Fruit fly (Drosophila melanogaster) whole organism, embryonic: ENCODE results near the gene tst.

Experiments
- Asciz ChIP-seq: fragments of 200-800 bp; sonication (Bioruptor generic); optimal IDR thresholded peaks from 2 replicates; lab custom pipeline; 2017; ENCODE audit warnings: missing biosample characterization, mild to moderate bottlenecking, missing genetic modification characterization, missing genetic modification reagents
- C15 ChIP-seq: fragments of 200-800 bp; sonication (Bioruptor generic); IDR thresholded peaks from 3 replicates; pipeline ENCODE4 v1.3.6; 2022; ENCODE audit warnings: missing biosample characterization, missing genetic modification characterization
- CG10321 ChIP-seq: fragments of 200-800 bp; sonication (Bioruptor generic); IDR thresholded peaks from 2 replicates; pipeline ENCODE4 v1.3.6; 2022; ENCODE audit warnings: missing biosample characterization, missing genetic modification characterization
- CG11093 ChIP-seq: fragments of 200-800 bp; sonication (Bioruptor generic); IDR thresholded peaks from 3 replicates; pipeline ENCODE4 v1.3.6; 2022; ENCODE audit warnings: missing biosample characterization, missing genetic modification characterization
- CG11560 ChIP-seq: fragments of 200-800 bp; sonication (Bioruptor generic); IDR thresholded peaks from 3 replicates; pipeline ENCODE4 v1.3.6; 2022; ENCODE audit warnings: missing biosample characterization, missing genetic modification characterization
- CG11695 ChIP-seq: fragments of 200-800 bp; sonication (Bioruptor generic); IDR thresholded peaks from 3 replicates; pipeline ENCODE4 v1.3.6; 2022; ENCODE audit warnings: missing biosample characterization, missing genetic modification characterization
- CG11723 ChIP-seq: fragments of 200-800 bp; sonication (Bioruptor generic); optimal IDR thresholded peaks from 2 replicates; lab custom pipeline; 2017; ENCODE audit warnings: missing biosample characterization, mild to moderate bottlenecking, missing genetic modification characterization
- CG12744 ChIP-seq: fragments of 200-800 bp; sonication (Bioruptor generic); optimal IDR thresholded peaks from 2 replicates; lab custom pipeline; 2016; ENCODE audit warnings: missing biosample characterization, missing genetic modification characterization
- CG15601 ChIP-seq: fragments of 200-800 bp; sonication (Bioruptor generic); optimal IDR thresholded peaks from 3 replicates; lab custom pipeline; 2019; ENCODE audit warnings: missing biosample characterization, mild to moderate bottlenecking, missing genetic modification characterization, moderate library complexity
- CG1602 ChIP-seq: fragments of 200-800 bp; sonication (Bioruptor generic); optimal IDR thresholded peaks from 3 replicates; lab custom pipeline; 2016; ENCODE audit warnings: missing biosample characterization, missing genetic modification characterization
- CG17385 ChIP-seq: fragments of 200-800 bp; sonication (Bioruptor generic); optimal IDR thresholded peaks from 3 replicates; lab custom pipeline; 2018; ENCODE audit warnings: missing biosample characterization, mild to moderate bottlenecking, missing genetic modification characterization
- CG2678 ChIP-seq: fragments of 200-800 bp; sonication (Bioruptor generic); optimal IDR thresholded peaks from 3 replicates; lab custom pipeline; 2019; ENCODE audit warnings: missing biosample characterization, mild to moderate bottlenecking, missing genetic modification characterization, moderate library complexity
- CG31441 ChIP-seq: fragments of 200-800 bp; sonication (Bioruptor generic); IDR thresholded peaks from 2 replicates; pipeline ENCODE4 v1.3.6; 2022; ENCODE audit warnings: missing biosample characterization, missing genetic modification characterization
- CG32532 ChIP-seq: fragments of 200-800 bp; sonication (Bioruptor generic); IDR thresholded peaks from 2 replicates; pipeline ENCODE4 v1.3.6; 2022; ENCODE audit warnings: missing biosample characterization, missing genetic modification characterization
- CG3407 ChIP-seq: fragments of 200-800 bp; sonication (Bioruptor generic); optimal IDR thresholded peaks from 2 replicates; lab custom pipeline; 2018; ENCODE audit warnings: missing biosample characterization, mild to moderate bottlenecking, missing genetic modification characterization
- CG34422 ChIP-seq: fragments of 200-800 bp; sonication (Bioruptor generic); IDR thresholded peaks from 3 replicates; pipeline ENCODE4 v1.3.6; 2022; ENCODE audit warnings: missing biosample characterization, missing genetic modification characterization
- CG4282 ChIP-seq: fragments of 200-800 bp; sonication (Bioruptor generic); optimal IDR thresholded peaks from 2 replicates; lab custom pipeline; 2016; ENCODE audit warnings: missing biosample characterization, missing genetic modification characterization
- CG4404 ChIP-seq: fragments of 200-800 bp; sonication (Bioruptor generic); IDR thresholded peaks from 2 replicates; pipeline ENCODE4 v1.3.6; 2022; ENCODE audit warnings: missing biosample characterization, missing genetic modification characterization
- CG6791 ChIP-seq: fragments of 200-800 bp; sonication (Bioruptor generic); IDR thresholded peaks from 3 replicates; pipeline ENCODE4 v1.3.6; 2022; ENCODE audit warnings: missing biosample characterization, missing genetic modification characterization; ENCODE audit not compliant: partially characterized antibody
- CG7745 ChIP-seq: fragments of 200-800 bp; sonication (Bioruptor generic); optimal IDR thresholded peaks from 2 replicates; lab custom pipeline; 2018; ENCODE audit warnings: missing biosample characterization, mild to moderate bottlenecking, missing genetic modification characterization, moderate library complexity
- CG7839 ChIP-seq: fragments of 200-800 bp; sonication (Bioruptor generic); optimal IDR thresholded peaks from 3 replicates; lab custom pipeline; 2018; ENCODE audit warnings: missing biosample characterization, mild to moderate bottlenecking, missing genetic modification characterization, moderate library complexity
- CG7963 ChIP-seq: fragments of 200-800 bp; sonication (Bioruptor generic); IDR thresholded peaks from 3 replicates; pipeline ENCODE4 v1.3.6; 2022; ENCODE audit warnings: missing biosample characterization, missing genetic modification characterization; ENCODE audit not compliant: partially characterized antibody
- CG9609 ChIP-seq: fragments of 200-800 bp; sonication (Bioruptor generic); optimal IDR thresholded peaks from 3 replicates; lab custom pipeline; 2016; ENCODE audit warnings: missing biosample characterization, missing genetic modification characterization
- CHES-1-like ChIP-seq: fragments of 200-800 bp; sonication (Bioruptor generic); optimal IDR thresholded peaks from 2 replicates; lab custom pipeline; 2016; ENCODE audit warnings: missing biosample characterization, missing genetic modification characterization
- Dek ChIP-seq: fragments of 200-800 bp; sonication (Bioruptor generic); optimal IDR thresholded peaks from 3 replicates; lab custom pipeline; 2019; ENCODE audit warnings: missing biosample characterization, mild to moderate bottlenecking, missing genetic modification characterization, moderate library complexity
- E2f1 ChIP-seq: fragments of 200-800 bp; sonication (Bioruptor generic); IDR thresholded peaks from 2 replicates; pipeline ENCODE4 v1.3.6; 2022; ENCODE audit warnings: missing biosample characterization, missing genetic modification characterization
- Kr ChIP-seq: fragments of 200-800 bp; sonication (Bioruptor generic); optimal IDR thresholded peaks from 2 replicates; lab custom pipeline; 2017; ENCODE audit warnings: missing biosample characterization, mild to moderate bottlenecking, missing genetic modification characterization
- MTF-1 ChIP-seq: fragments of 200-800 bp; sonication (Bioruptor generic); optimal IDR thresholded peaks from 2 replicates; lab custom pipeline; 2018; ENCODE audit warnings: missing biosample characterization, mild to moderate bottlenecking, missing genetic modification characterization, borderline replicate concordance
- Meics ChIP-seq: fragments of 200-800 bp; sonication (Bioruptor generic); optimal IDR thresholded peaks from 2 replicates; lab custom pipeline; 2017; ENCODE audit warnings: missing biosample characterization, mild to moderate bottlenecking, missing genetic modification characterization
- Mes4 ChIP-seq: fragments of 200-800 bp; sonication (Bioruptor generic); optimal IDR thresholded peaks from 2 replicates; lab custom pipeline; 2016; ENCODE audit warnings: missing biosample characterization, missing genetic modification characterization
- NC2α ChIP-seq: fragments of 200-800 bp; sonication (Bioruptor generic); optimal IDR thresholded peaks from 2 replicates; lab custom pipeline; 2016; ENCODE audit warnings: missing biosample characterization, missing genetic modification characterization
- NC2β ChIP-seq: fragments of 200-800 bp; sonication (Bioruptor generic); optimal IDR thresholded peaks from 2 replicates; lab custom pipeline; 2016; ENCODE audit warnings: missing biosample characterization, missing genetic modification characterization
- NfI ChIP-seq: fragments of 200-800 bp; sonication (Bioruptor generic); optimal IDR thresholded peaks from 3 replicates; lab custom pipeline; 2018; ENCODE audit warnings: missing biosample characterization, mild to moderate bottlenecking, missing genetic modification characterization, moderate library complexity
- Sin3A ChIP-seq: fragments of >200 bp; optimal IDR thresholded peaks from 2 replicates; lab custom pipeline; 2018
- Sox102F ChIP-seq: fragments of 200-800 bp; sonication (Bioruptor generic); optimal IDR thresholded peaks from 2 replicates; lab custom pipeline; 2018; ENCODE audit warnings: missing biosample characterization, mild to moderate bottlenecking, missing genetic modification characterization, moderate library complexity
- Taf1 ChIP-seq: fragments of 200-800 bp; sonication (Bioruptor generic); IDR thresholded peaks from 2 replicates; pipeline ENCODE4 v1.3.6; 2022; ENCODE audit warnings: missing biosample characterization, missing genetic modification characterization
- ase ChIP-seq: fragments of 200-800 bp; sonication (Bioruptor generic); IDR thresholded peaks from 3 replicates; pipeline ENCODE4 v1.3.6; 2022; ENCODE audit warnings: missing biosample characterization, missing genetic modification characterization
- ash1 ChIP-seq: fragments of 200-800 bp; sonication (Bioruptor generic); optimal IDR thresholded peaks from 2 replicates; lab custom pipeline; 2018; ENCODE audit warnings: missing biosample characterization, mild to moderate bottlenecking, missing genetic modification characterization
- bbx ChIP-seq: fragments of 200-800 bp; sonication (Bioruptor generic); IDR thresholded peaks from 2 replicates; pipeline ENCODE4 v1.3.6; 2022; ENCODE audit warnings: missing biosample characterization, missing genetic modification characterization; ENCODE audit not compliant: partially characterized antibody
- bsh ChIP-seq, 2 experiments: fragments of 200-800 bp; sonication (Bioruptor generic); optimal IDR thresholded peaks; 2 replicates each; lab custom pipeline; 2017 to 2018; ENCODE audit warnings: mild to moderate bottlenecking in 2 of 2, missing biosample characterization in 2 of 2, missing genetic modification characterization in 2 of 2, moderate library complexity in 1 of 2
- cas ChIP-seq: fragments of 200-800 bp; sonication (Bioruptor generic); IDR thresholded peaks from 2 replicates; pipeline ENCODE4 v1.3.6; 2022; ENCODE audit warnings: missing biosample characterization, missing genetic modification characterization
- chm ChIP-seq: fragments of 200-800 bp; sonication (Bioruptor generic); IDR thresholded peaks from 2 replicates; pipeline ENCODE4 v1.3.6; 2022; ENCODE audit warnings: missing biosample characterization, missing genetic modification characterization
- dm ChIP-seq: fragments of 200-800 bp; sonication (Bioruptor generic); optimal IDR thresholded peaks from 3 replicates; lab custom pipeline; 2016; ENCODE audit warnings: missing biosample characterization, missing genetic modification characterization
- fu2 ChIP-seq: fragments of 200-800 bp; sonication (Bioruptor generic); optimal IDR thresholded peaks from 2 replicates; lab custom pipeline; 2016; ENCODE audit warnings: missing biosample characterization, missing genetic modification characterization
- gem ChIP-seq: fragments of 200-800 bp; sonication (Bioruptor generic); optimal IDR thresholded peaks from 2 replicates; lab custom pipeline; 2019; ENCODE audit warnings: missing biosample characterization, mild to moderate bottlenecking, missing genetic modification characterization, moderate library complexity
- pita ChIP-seq: fragments of 200-800 bp; sonication (Bioruptor generic); optimal IDR thresholded peaks from 2 replicates; lab custom pipeline; 2017; ENCODE audit warnings: missing biosample characterization, mild to moderate bottlenecking, missing genetic modification characterization
- ro ChIP-seq: fragments of 200-800 bp; sonication (Bioruptor generic); IDR thresholded peaks from 2 replicates; pipeline ENCODE4 v1.3.6; 2022; ENCODE audit warnings: missing biosample characterization, missing genetic modification characterization
- shn ChIP-seq: fragments of 200-800 bp; sonication (Bioruptor generic); optimal IDR thresholded peaks from 3 replicates; lab custom pipeline; 2016; ENCODE audit warnings: missing biosample characterization, missing genetic modification characterization
- tap ChIP-seq: fragments of 200-800 bp; optimal IDR thresholded peaks from 3 replicates; lab custom pipeline; 2019; ENCODE audit warnings: missing biosample characterization, mild to moderate bottlenecking, missing genetic modification characterization, moderate library complexity
- toy ChIP-seq: fragments of 200-800 bp; sonication (Bioruptor generic); IDR thresholded peaks from 2 replicates; pipeline ENCODE4 v1.3.6; 2022; ENCODE audit warnings: missing biosample characterization, missing genetic modification characterization

tst gene

DNA sequence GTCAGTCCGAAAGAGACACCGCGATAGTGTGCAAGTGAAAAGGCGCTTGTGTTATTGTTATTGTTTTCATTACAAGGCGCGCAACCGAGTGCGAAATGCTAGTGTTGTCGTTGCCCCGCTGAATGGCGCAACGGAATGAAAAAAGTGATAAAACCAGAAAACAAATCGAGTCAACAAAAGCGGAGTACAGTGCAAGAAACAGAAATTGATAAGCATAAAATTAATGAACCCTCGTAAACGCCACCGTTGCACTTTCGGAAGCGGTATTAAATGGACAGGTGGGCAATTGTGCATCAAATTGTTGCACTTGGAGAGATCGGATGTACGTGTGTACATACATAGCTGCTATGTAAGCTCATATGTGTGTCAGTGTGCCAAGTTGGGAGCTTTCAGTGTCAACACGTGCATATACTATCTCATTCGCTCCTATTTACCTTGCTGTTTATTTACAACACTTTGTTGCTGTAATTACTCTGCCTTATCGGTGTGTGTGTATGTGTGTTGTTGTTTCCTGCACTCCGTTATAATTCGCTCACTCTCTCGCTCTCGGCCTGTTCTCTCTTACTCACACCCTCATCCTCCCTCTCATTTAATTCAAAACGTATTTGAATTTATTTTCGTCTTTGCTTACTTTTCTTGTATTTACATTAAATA is 49.2 kb downstream of the tst start (continued):
- TF ChIP-seq Meics (peak; percentile 68), tap (tag; lab: Kevin White, UChicago) (peak; percentile 76), cas (no peak), Sox102F (GFP tag; lab: Kevin White, UChicago) (peak; percentile 24), pita (GFP tag; lab: Kevin White, UChicago) (no peak), ash1 (peak; percentile 4), Sin3A (lab: Kevin White, UChicago) (no peak), CG11723 (GFP tag; lab: Kevin White, UChicago) (peak; percentile 51), Dek (tag; lab: Kevin White, UChicago) (no peak), CG34422 (GFP tag; lab: Robert Waterston, UW) (0 out of 3 replicates have a peak, but pooled peaks have one; percentile 49), bsh (GFP tag; optimal IDR thresholded peaks at IDR 0.05; lab: Kevin White, UChicago) (peak in 1 of 2 experiments; percentile 44), NfI (GFP tag; lab: Kevin White, UChicago) (no peak), CHES-1-like (peak; percentile 6), CG11093 (GFP tag; lab: Robert Waterston, UW) (no peak), Kr (GFP tag; lab: Kevin White, UChicago) (no peak), CG7745 (tag; lab: Kevin White, UChicago) (no peak), Taf1 (GFP tag; lab: Robert Waterston, UW) (peak; percentile 15; the same call in 1 of the 2 replicates), CG9609 (no peak), gem (peak; percentile 48), Mes4 (GFP tag; lab: Kevin White, UChicago) (peak; percentile 47), CG11695 (GFP tag; lab: Robert Waterston, UW) (peak; percentile 44; the same call in 1 of the 3 replicates), fu2 (GFP tag; lab: Kevin White, UChicago) (no peak), toy (GFP tag; lab: Robert Waterston, UW) (no peak; the same call in 1 of the 2 replicates), CG31441 (GFP tag; lab: Robert Waterston, UW) (peak; percentile 34; the same call in 1 of the 2 replicates), Asciz (GFP tag; lab: Kevin White, UChicago) (peak; percentile 96), CG32532 (GFP tag; lab: Robert Waterston, UW) (no peak), MTF-1 (GFP tag; lab: Kevin White, UChicago) (peak; percentile 95), CG7839 (tag; lab: Kevin White, UChicago) (peak; percentile 22), CG2678 (tag; lab: Kevin White, UChicago) (peak; percentile 83), CG7963 (GFP tag; lab: Robert Waterston, UW) (no peak), CG1602 (GFP tag; lab: Kevin White, UChicago) (no peak), NC2α (GFP tag; lab: Kevin White, UChicago) (no peak), CG4282 (no peak), C15 (GFP tag; lab: Robert Waterston, UW) (no peak), bbx (GFP tag; lab: Robert Waterston, UW) (no peak), CG3407 (GFP tag; lab: Kevin White, UChicago) (peak; percentile 75), NC2β (no peak), CG15601 (tag; lab: Kevin White, UChicago) (peak; percentile 60), ro (GFP tag; lab: Robert Waterston, UW) (no peak), ase (GFP tag; lab: Robert Waterston, UW) (peak; percentile 50; the same call in 1 of the 3 replicates), CG6791 (no peak), CG4404 (GFP tag; lab: Robert Waterston, UW) (no peak), E2f1 (GFP tag; lab: Robert Waterston, UW) (no peak), shn (GFP tag; lab: Kevin White, UChicago) (no peak), dm (GFP tag; lab: Kevin White, UChicago) (no peak), CG10321 (GFP tag; lab: Robert Waterston, UW) (peak; percentile 51), chm (GFP tag; lab: Robert Waterston, UW) (0 out of 2 replicates have a peak, but pooled peaks have one; percentile 58), CG11560 (no peak), CG17385 (GFP tag; lab: Kevin White, UChicago) (peak; percentile 25), CG12744 (GFP tag; lab: Kevin White, UChicago) (no peak)
